Worm (Caenorhabditis elegans): ENCODE measurements around the gene ttbk-4.

Gene ttbk-4

ce11 chrIV:10075034-10075510 lies at the start of gene ttbk-4, which contains the start of gene W01B6.4:
TSS of gene ttbk-4 (minus strand) at chrIV:10075134.
TSS of gene W01B6.4 (plus strand) at chrIV:10075460.
- TF ChIP-seq sea-1 (GFP tag; conservative IDR thresholded peaks at IDR 0.05) (no peak), F13C5.2 (tag; optimal IDR thresholded peaks at IDR 0.05) (no peak), scrt-1 (GFP tag; IDR thresholded peaks at IDR 0.05) (no peak), ceh-13 (GFP tag; optimal IDR thresholded peaks at IDR 0.05) (no peak), aly-1 (tag; optimal IDR thresholded peaks at IDR 0.05) (no peak), tra-4 (tag; optimal IDR thresholded peaks at IDR 0.05) (no peak), ceh-36 (tag; optimal IDR thresholded peaks at IDR 0.05) (no peak), pes-1 (GFP tag; IDR thresholded peaks at IDR 0.05) (no peak), ama-1 (optimal IDR thresholded peaks at IDR 0.05) (no peak), tbx-11 (GFP tag; IDR thresholded peaks at IDR 0.05) (no peak), flt-1 (GFP tag; IDR thresholded peaks at IDR 0.05) (no peak), B0310.2 (tag; optimal IDR thresholded peaks at IDR 0.05) (no peak), hmbx-1 (tag; optimal IDR thresholded peaks at IDR 0.05) (no peak), ets-7 (tag; optimal IDR thresholded peaks at IDR 0.05) (no peak)

ce11 chrIV:10122205-10122604 lies 47.3 kb upstream of the ttbk-4 start, which contains the start of gene irld-21:
TSS of gene irld-21 (minus strand) at chrIV:10122305.
- TF ChIP-seq tra-4 (tag; optimal IDR thresholded peaks at IDR 0.05): no peak
- TF ChIP-seq ceh-36 (tag; optimal IDR thresholded peaks at IDR 0.05): no peak
- no peak for TF ChIP-seq F13C5.2 (tag; optimal IDR thresholded peaks at IDR 0.05)
- no peak for TF ChIP-seq tbx-11 (GFP tag; IDR thresholded peaks at IDR 0.05)
- TF ChIP-seq aly-1 (tag; optimal IDR thresholded peaks at IDR 0.05): no peak
- TF ChIP-seq B0310.2 (tag; optimal IDR thresholded peaks at IDR 0.05): no peak
- no peak for TF ChIP-seq ets-7 (tag; optimal IDR thresholded peaks at IDR 0.05)

ce11 chrIV:10116765-10117164 lies 41.8 kb upstream of the ttbk-4 start:
- no peak for TF ChIP-seq ceh-36 (tag; optimal IDR thresholded peaks at IDR 0.05)
- TF ChIP-seq hmbx-1 (tag; optimal IDR thresholded peaks at IDR 0.05): no peak
- no peak for TF ChIP-seq ceh-13 (GFP tag; optimal IDR thresholded peaks at IDR 0.05)
- no peak for TF ChIP-seq sea-1 (GFP tag; conservative IDR thresholded peaks at IDR 0.05)
- TF ChIP-seq scrt-1 (GFP tag; IDR thresholded peaks at IDR 0.05): no peak
- no peak for TF ChIP-seq hmg-4 (GFP tag; optimal IDR thresholded peaks at IDR 0.05)

ce11 chrIV:10115142-10115541 lies 40.2 kb upstream of the ttbk-4 start, which contains the start of gene C04G2.10:
TSS of gene C04G2.10 (plus strand) at chrIV:10115442.
- TF ChIP-seq tbx-37 (GFP tag; conservative IDR thresholded peaks at IDR 0.05) (no peak), sea-1 (GFP tag; conservative IDR thresholded peaks at IDR 0.05) (no peak), hmbx-1 (tag; optimal IDR thresholded peaks at IDR 0.05) (no peak), B0310.2 (tag; optimal IDR thresholded peaks at IDR 0.05) (no peak), hnd-1 (tag; optimal IDR thresholded peaks at IDR 0.05) (no peak), aly-1 (tag; optimal IDR thresholded peaks at IDR 0.05) (no peak), ama-1 (optimal IDR thresholded peaks at IDR 0.05) (no peak), ceh-13 (GFP tag; optimal IDR thresholded peaks at IDR 0.05) (no peak), hmg-4 (GFP tag; optimal IDR thresholded peaks at IDR 0.05) (no peak), ets-7 (tag; optimal IDR thresholded peaks at IDR 0.05) (no peak), tbx-11 (GFP tag; IDR thresholded peaks at IDR 0.05) (no peak), ceh-36 (tag; optimal IDR thresholded peaks at IDR 0.05) (no peak), pes-1 (GFP tag; IDR thresholded peaks at IDR 0.05) (no peak), tra-4 (tag; optimal IDR thresholded peaks at IDR 0.05) (no peak), flt-1 (GFP tag; IDR thresholded peaks at IDR 0.05) (no peak), F13C5.2 (tag; optimal IDR thresholded peaks at IDR 0.05) (no peak), scrt-1 (GFP tag; IDR thresholded peaks at IDR 0.05) (no peak)

- TF ChIP-seq ceh-13 (GFP tag; optimal IDR thresholded peaks at IDR 0.05) (no peak), sea-1 (GFP tag; conservative IDR thresholded peaks at IDR 0.05) (no peak), tra-4 (tag; optimal IDR thresholded peaks at IDR 0.05) (no peak), F13C5.2 (tag; optimal IDR thresholded peaks at IDR 0.05) (no peak), flt-1 (GFP tag; IDR thresholded peaks at IDR 0.05) (no peak), ama-1 (optimal IDR thresholded peaks at IDR 0.05) (no peak), ceh-36 (tag; optimal IDR thresholded peaks at IDR 0.05) (no peak), scrt-1 (GFP tag; IDR thresholded peaks at IDR 0.05) (no peak), pes-1 (GFP tag; IDR thresholded peaks at IDR 0.05) (no peak), hmg-4 (GFP tag; optimal IDR thresholded peaks at IDR 0.05) (no peak), ets-7 (tag; optimal IDR thresholded peaks at IDR 0.05) (no peak), tbx-37 (GFP tag; conservative IDR thresholded peaks at IDR 0.05) (no peak), aly-1 (tag; optimal IDR thresholded peaks at IDR 0.05) (no peak), hnd-1 (tag; optimal IDR thresholded peaks at IDR 0.05) (no peak), B0310.2 (tag; optimal IDR thresholded peaks at IDR 0.05) (no peak), tbx-11 (GFP tag; IDR thresholded peaks at IDR 0.05) (no peak), hmbx-1 (tag; optimal IDR thresholded peaks at IDR 0.05) (no peak)
Observed at ce11 chrIV:10112570-10112969, 37.6 kb upstream of the ttbk-4 start, which contains the start of gene nsph-3.2. TSS of gene nsph-3.2 (plus strand) at chrIV:10112870.

ce11 chrIV:10111441-10111840 lies 36.5 kb upstream of the ttbk-4 start, which contains the start of gene spch-1:
TSS of gene spch-1 (minus strand) at chrIV:10111541.
- TF ChIP-seq tbx-11 (GFP tag; IDR thresholded peaks at IDR 0.05): no peak
- no peak for TF ChIP-seq hmg-4 (GFP tag; optimal IDR thresholded peaks at IDR 0.05)
- TF ChIP-seq tbx-37 (GFP tag; conservative IDR thresholded peaks at IDR 0.05): no peak
- no peak for TF ChIP-seq B0310.2 (tag; optimal IDR thresholded peaks at IDR 0.05)
- TF ChIP-seq ama-1 (optimal IDR thresholded peaks at IDR 0.05): no peak
- no peak for TF ChIP-seq hnd-1 (tag; optimal IDR thresholded peaks at IDR 0.05)
- no peak for TF ChIP-seq pes-1 (GFP tag; IDR thresholded peaks at IDR 0.05)
- no peak for TF ChIP-seq sea-1 (GFP tag; conservative IDR thresholded peaks at IDR 0.05)

- TF ChIP-seq flt-1 (GFP tag; IDR thresholded peaks at IDR 0.05): no peak
- TF ChIP-seq ceh-13 (GFP tag; optimal IDR thresholded peaks at IDR 0.05): no peak
- TF ChIP-seq hnd-1 (tag; optimal IDR thresholded peaks at IDR 0.05): no peak
- TF ChIP-seq ets-7 (tag; optimal IDR thresholded peaks at IDR 0.05): no peak
- no peak for TF ChIP-seq hmg-4 (GFP tag; optimal IDR thresholded peaks at IDR 0.05)
- TF ChIP-seq B0310.2 (tag; optimal IDR thresholded peaks at IDR 0.05): no peak
- TF ChIP-seq tbx-37 (GFP tag; conservative IDR thresholded peaks at IDR 0.05): no peak
- TF ChIP-seq ama-1 (optimal IDR thresholded peaks at IDR 0.05): no peak
- TF ChIP-seq tra-4 (tag; optimal IDR thresholded peaks at IDR 0.05): no peak
- no peak for TF ChIP-seq pes-1 (GFP tag; IDR thresholded peaks at IDR 0.05)
- no peak for TF ChIP-seq tbx-11 (GFP tag; IDR thresholded peaks at IDR 0.05)
Observed at ce11 chrIV:10110870-10111269, 35.9 kb upstream of the ttbk-4 start.
